Worm (Caenorhabditis elegans): ENCODE measurements around the gene F55G1.15.
A peak's percentile ranks its signal among the peaks of the same experiment; 100 is the strongest.

F55G1.15 gene

ce11 chrIV:7501337-7501736 lies at the start of gene F55G1.15:
Gene F55G1.15, minus strand, starts transcription at chrIV:7501437.
- TF ChIP-seq snpc-4 (tag; optimal IDR thresholded peaks at IDR 0.05) (no peak), elt-2 (tag; optimal IDR thresholded peaks at IDR 0.05) (peak; percentile 46)

DNA sequence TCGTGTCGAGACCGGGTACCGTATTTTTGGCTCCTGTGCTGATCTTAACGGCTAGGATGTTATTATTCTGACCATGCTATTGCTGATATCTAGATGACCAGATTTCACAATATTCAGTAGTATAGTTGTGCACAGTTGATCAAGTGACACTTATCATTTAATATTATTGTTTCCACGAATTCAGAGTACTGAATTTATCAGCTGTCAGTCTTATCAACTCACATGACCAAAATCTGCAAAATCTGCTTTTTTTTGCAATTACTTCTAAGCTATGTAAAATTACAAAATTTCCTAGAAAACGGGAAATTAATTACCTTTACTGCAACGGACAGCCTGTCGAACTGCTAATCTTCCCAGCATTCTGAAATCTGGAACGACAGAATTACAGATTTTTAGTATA lies 49.2 kb upstream of the F55G1.15 start, which contains the start of gene pam-1:
TSS of gene pam-1 (minus strand) at position 368 of the 400 bp plus-strand sequence.
- TF ChIP-seq ztf-11 (tag; optimal IDR thresholded peaks at IDR 0.05) (no peak), pqm-1 (tag; optimal IDR thresholded peaks at IDR 0.05) (peak; percentile 45), egl-5 (tag; optimal IDR thresholded peaks at IDR 0.05) (no peak), skn-1 (tag; optimal IDR thresholded peaks at IDR 0.05) (no peak)

DNA sequence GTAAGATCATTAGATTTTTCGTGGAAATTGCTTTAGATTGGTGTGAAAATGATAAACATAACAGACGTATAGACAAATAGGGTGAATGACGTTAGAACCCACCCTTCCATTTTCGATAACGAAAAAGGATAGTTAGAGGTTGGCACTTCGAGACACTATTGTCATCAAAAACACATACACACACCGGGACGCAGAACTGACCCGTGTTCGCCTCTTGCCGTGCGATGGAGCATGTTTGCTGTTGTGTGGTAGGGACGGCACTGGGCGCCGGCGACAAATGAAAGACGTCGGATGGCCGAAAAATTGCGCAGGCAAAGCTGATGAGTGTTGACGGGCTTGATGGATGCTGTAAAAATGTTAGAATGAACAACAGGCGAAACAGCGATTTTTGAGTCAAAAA lies 48.6 kb upstream of the F55G1.15 start:
- TF ChIP-seq nhr-11 (tag; optimal IDR thresholded peaks at IDR 0.05) (no peak), unc-62 (GFP tag; optimal IDR thresholded peaks at IDR 0.05) (no peak), ceh-28 (tag; optimal IDR thresholded peaks at IDR 0.05) (no peak), snpc-4 (tag; optimal IDR thresholded peaks at IDR 0.05) (no peak), lin-15B (tag; optimal IDR thresholded peaks at IDR 0.05) (peak; percentile 66), skn-1 (tag; optimal IDR thresholded peaks at IDR 0.05) (peak; percentile 71), ceh-16 (tag; optimal IDR thresholded peaks at IDR 0.05) (no peak), nfya-1 (tag; optimal IDR thresholded peaks at IDR 0.05; ENCODE audit: insufficient read depth) (peak; percentile 57), nhr-12 (tag; optimal IDR thresholded peaks at IDR 0.05) (no peak), egl-27 (tag; optimal IDR thresholded peaks at IDR 0.05) (peak; percentile 47), jun-1 (tag; optimal IDR thresholded peaks at IDR 0.05) (no peak), nhr-76 (tag; optimal IDR thresholded peaks at IDR 0.05) (no peak), pqm-1 (tag; optimal IDR thresholded peaks at IDR 0.05) (peak; percentile 68), pha-4 (tag; optimal IDR thresholded peaks at IDR 0.05) (peak; percentile 54), daf-12 (tag; optimal IDR thresholded peaks at IDR 0.05) (no peak), fkh-2 (tag; optimal IDR thresholded peaks at IDR 0.05) (no peak), mdl-1 (tag; optimal IDR thresholded peaks at IDR 0.05) (no peak), nhr-43 (tag; optimal IDR thresholded peaks at IDR 0.05; ENCODE audit: poor library complexity, severe bottlenecking) (no peak), nhr-28 (tag; optimal IDR thresholded peaks at IDR 0.05) (no peak), R02D3.7 (tag; optimal IDR thresholded peaks at IDR 0.05) (no peak), egl-5 (tag; optimal IDR thresholded peaks at IDR 0.05) (no peak), zag-1 (tag; optimal IDR thresholded peaks at IDR 0.05) (no peak), nhr-67 (tag; optimal IDR thresholded peaks at IDR 0.05) (no peak), ama-1 (optimal IDR thresholded peaks at IDR 0.05) (no peak), sea-2 (GFP tag; optimal IDR thresholded peaks at IDR 0.05) (no peak), ztf-11 (tag; optimal IDR thresholded peaks at IDR 0.05) (no peak), lin-39 (tag; optimal IDR thresholded peaks at IDR 0.05) (peak; percentile 54), eor-1 (tag; optimal IDR thresholded peaks at IDR 0.05) (no peak), nhr-23 (tag; optimal IDR thresholded peaks at IDR 0.05) (peak; percentile 27), nhr-77 (tag; optimal IDR thresholded peaks at IDR 0.05) (no peak), elt-3 (tag; optimal IDR thresholded peaks at IDR 0.05) (no peak), fos-1 (tag; optimal IDR thresholded peaks at IDR 0.05) (no peak), elt-1 (tag; optimal IDR thresholded peaks at IDR 0.05) (no peak), nhr-25 (tag; optimal IDR thresholded peaks at IDR 0.05) (no peak), tbx-2 (tag; optimal IDR thresholded peaks at IDR 0.05) (no peak), mml-1 (tag; optimal IDR thresholded peaks at IDR 0.05) (no peak), nhr-237 (tag; optimal IDR thresholded peaks at IDR 0.05) (no peak), unc-39 (tag; optimal IDR thresholded peaks at IDR 0.05) (no peak), ceh-82 (tag; optimal IDR thresholded peaks at IDR 0.05) (no peak), ceh-9 (tag; optimal IDR thresholded peaks at IDR 0.05) (no peak), hmg-11 (tag; optimal IDR thresholded peaks at IDR 0.05) (no peak), lsy-12 (tag; optimal IDR thresholded peaks at IDR 0.05) (no peak), ZK546.5 (tag; optimal IDR thresholded peaks at IDR 0.05) (no peak), elt-2 (tag; optimal IDR thresholded peaks at IDR 0.05) (peak; percentile 70), ztf-4 (tag; optimal IDR thresholded peaks at IDR 0.05) (no peak)

Measured in whole organism, L3 larva.